Fruit fly (Drosophila melanogaster) whole organism: ENCODE data around the gene lute.

ENCODE experiments used
- Dll ChIP-seq: fragments of >200 bp; optimal IDR thresholded peaks from 2 replicates; lab custom pipeline; 2017
- psq ChIP-seq: fragments of >200 bp; optimal IDR thresholded peaks from 2 replicates; lab custom pipeline; 2017

DNA sequence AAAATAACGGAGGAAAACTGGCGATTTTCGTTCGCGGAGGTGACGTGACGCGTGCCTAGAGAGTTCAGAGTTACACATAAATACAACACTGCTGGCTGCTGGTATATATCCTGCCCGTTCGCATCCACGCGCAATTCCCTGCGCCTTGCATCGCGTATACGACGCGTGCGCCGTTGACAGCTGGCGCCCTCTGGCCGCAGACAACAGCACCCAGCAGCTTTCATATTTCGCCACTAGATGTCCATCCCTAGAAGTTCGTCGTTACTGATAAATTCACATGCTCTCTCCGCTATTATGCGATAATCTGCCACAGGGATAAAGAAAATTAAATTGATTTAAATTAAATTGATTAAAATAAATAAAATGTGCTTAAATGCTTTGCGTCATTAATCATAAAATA, 22.7 kb downstream of the lute start, which contains the start of gene Sur-8:
- no peak for TF ChIP-seq Dll (lab: Kevin White, UChicago)
- no peak for TF ChIP-seq psq
